3 worm cellular contexts compared by ENCODE assay signal in genomic region chrIII:8658367-8658761, ce11.
TF ChIP-seq lines count a peak whose summit lies in the region.

No protein-coding gene starts in this region.

TF ChIP-seq in whole organism, L1 larva, 84 proteins besides CTCF, POLR2A, EP300 and RAD21 (continued from another document):
- TF ChIP-seq egl-13 (tag; optimal IDR thresholded peaks at IDR 0.05; lab: Kevin White, UChicago) (peak; percentile 73), unc-98 (GFP tag; IDR thresholded peaks at IDR 0.05; lab: Robert Waterston, UW) (peak; percentile 44), xbp-1 (tag; optimal IDR thresholded peaks at IDR 0.05; lab: Kevin White, UChicago) (peak; percentile 88), mef-2 (tag; optimal IDR thresholded peaks at IDR 0.05; lab: Kevin White, UChicago) (peak; percentile 87), nhr-11 (tag; optimal IDR thresholded peaks at IDR 0.05; lab: Kevin White, UChicago) (no peak), tbx-2 (tag; optimal IDR thresholded peaks at IDR 0.05; lab: Kevin White, UChicago) (peak; percentile 91), nhr-84 (tag; optimal IDR thresholded peaks at IDR 0.05; lab: Kevin White, UChicago) (peak; percentile 80), rnt-1 (tag; optimal IDR thresholded peaks at IDR 0.05; lab: Kevin White, UChicago) (peak; percentile 87), nhr-19 (GFP tag; conservative IDR thresholded peaks at IDR 0.05; lab: Robert Waterston, UW) (peak; percentile 93), Y116A8C.19 (tag; optimal IDR thresholded peaks at IDR 0.05; lab: Kevin White, UChicago; ENCODE audit: borderline replicate concordance) (no peak), pqm-1 (tag; optimal IDR thresholded peaks at IDR 0.05; lab: Kevin White, UChicago) (no peak), lsy-2 (tag; optimal IDR thresholded peaks at IDR 0.05; lab: Kevin White, UChicago) (peak; percentile 80 to 90), pax-3 (tag; optimal IDR thresholded peaks at IDR 0.05; lab: Kevin White, UChicago) (no peak), ceh-8 (GFP tag; optimal IDR thresholded peaks at IDR 0.05; lab: Kevin White, UChicago) (no peak), unc-130 (tag; optimal IDR thresholded peaks at IDR 0.05; lab: Kevin White, UChicago) (peak; percentile 96), mab-9 (GFP tag; IDR thresholded peaks at IDR 0.05; lab: Robert Waterston, UW) (peak; percentile 62; the same call in 1 of the 2 replicates), nhr-237 (tag; optimal IDR thresholded peaks at IDR 0.05; lab: Kevin White, UChicago) (peak; percentile 66), zag-1 (tag; optimal IDR thresholded peaks at IDR 0.05; lab: Kevin White, UChicago) (no peak), nhr-28 (tag; optimal IDR thresholded peaks at IDR 0.05; lab: Kevin White, UChicago) (no peak), lin-13 (GFP tag; optimal IDR thresholded peaks at IDR 0.05; lab: Kevin White, UChicago) (peak; percentile 77), fkh-8 (tag; optimal IDR thresholded peaks at IDR 0.05; lab: Kevin White, UChicago) (peak; percentile 52), zip-4 (GFP tag; optimal IDR thresholded peaks at IDR 0.05; lab: Kevin White, UChicago) (no peak), pag-3 (tag; optimal IDR thresholded peaks at IDR 0.05; lab: Kevin White, UChicago; ENCODE audit: borderline replicate concordance, insufficient read depth) (peak; percentile 55), C16A3.4 (tag; optimal IDR thresholded peaks at IDR 0.05; lab: Kevin White, UChicago) (peak; percentile 81), sptf-1 (tag; optimal IDR thresholded peaks at IDR 0.05; lab: Kevin White, UChicago) (no peak), efl-3 (GFP tag; optimal IDR thresholded peaks at IDR 0.05; lab: Kevin White, UChicago) (no peak), snu-23 (GFP tag; optimal IDR thresholded peaks at IDR 0.05; lab: Kevin White, UChicago) (peak; percentile 98), lin-14 (GFP tag; optimal IDR thresholded peaks at IDR 0.05; lab: Kevin White, UChicago) (peak; percentile 98)

TF ChIP-seq in whole organism, L4 larva, 104 proteins besides CTCF, POLR2A, EP300 and RAD21 (continued from another document):
- peak; percentile 90 for TF ChIP-seq cey-2 (tag; optimal IDR thresholded peaks at IDR 0.05; lab: Kevin White, UChicago; ENCODE audit: borderline replicate concordance, insufficient read depth)
- peak; percentile 96 for TF ChIP-seq php-3 (GFP tag; IDR thresholded peaks at IDR 0.05; lab: Robert Waterston, UW)
- TF ChIP-seq ces-1 (GFP tag; optimal IDR thresholded peaks at IDR 0.05; lab: Kevin White, UChicago) = no peak
- TF ChIP-seq aly-2 (tag; optimal IDR thresholded peaks at IDR 0.05; lab: Kevin White, UChicago) = no peak
- no peak for TF ChIP-seq nhr-76 (tag; optimal IDR thresholded peaks at IDR 0.05; lab: Kevin White, UChicago)
- peak; percentile 78 for TF ChIP-seq hmg-1.1 (GFP tag; IDR thresholded peaks at IDR 0.05; lab: Robert Waterston, UW)
- TF ChIP-seq F10B5.3 (tag; optimal IDR thresholded peaks at IDR 0.05; lab: Kevin White, UChicago) = no peak
- no peak for TF ChIP-seq dmd-9 (GFP tag; IDR thresholded peaks at IDR 0.05; lab: Robert Waterston, UW)
- TF ChIP-seq pqm-1 (tag; optimal IDR thresholded peaks at IDR 0.05; lab: Kevin White, UChicago) = peak; percentile 15
- TF ChIP-seq nhr-48 (tag; optimal IDR thresholded peaks at IDR 0.05; lab: Kevin White, UChicago) = peak; percentile 97
- TF ChIP-seq mxl-2 (GFP tag; conservative IDR thresholded peaks at IDR 0.05; lab: Robert Waterston, UW) = peak; percentile 93
- peak; percentile 82 for TF ChIP-seq T20F7.1 (GFP tag; optimal IDR thresholded peaks at IDR 0.05; lab: Kevin White, UChicago)
- TF ChIP-seq arid-1 (GFP tag; conservative IDR thresholded peaks at IDR 0.05; lab: Robert Waterston, UW) = 0 out of 2 replicates have a peak, but pooled peaks have one; percentile 36
- peak; percentile 45 to 99 for TF ChIP-seq unc-62 (GFP tag; optimal IDR thresholded peaks at IDR 0.05 in 1 of 2; lab: Kevin White, UChicago)
- TF ChIP-seq unc-62 (tag; optimal IDR thresholded peaks at IDR 0.05; lab: Kevin White, UChicago) = peak; percentile 31
- TF ChIP-seq hlh-30 (tag; optimal IDR thresholded peaks at IDR 0.05; lab: Kevin White, UChicago; ENCODE audit: insufficient read depth) = peak; percentile 96
- no peak for TF ChIP-seq duxl-1 (tag; optimal IDR thresholded peaks at IDR 0.05; lab: Kevin White, UChicago; ENCODE audit: poor library complexity)
- peak; percentile 53 for TF ChIP-seq skn-1 (tag; optimal IDR thresholded peaks at IDR 0.05; lab: Kevin White, UChicago)
- TF ChIP-seq tra-1 (GFP tag; IDR thresholded peaks at IDR 0.05; lab: Robert Waterston, UW) = peak; percentile 96
- TF ChIP-seq lsy-2 (tag; optimal IDR thresholded peaks at IDR 0.05; lab: Kevin White, UChicago) = peak; percentile 74 to 87
- TF ChIP-seq ceh-32 (tag; optimal IDR thresholded peaks at IDR 0.05; lab: Kevin White, UChicago; ENCODE audit: poor library complexity) = no peak
- peak; percentile 71 for TF ChIP-seq zip-2 (tag; optimal IDR thresholded peaks at IDR 0.05; lab: Kevin White, UChicago)
- TF ChIP-seq D1046.2 (GFP tag; IDR thresholded peaks at IDR 0.05; lab: Robert Waterston, UW) = no peak
- TF ChIP-seq ceh-44 (GFP tag; IDR thresholded peaks at IDR 0.05; lab: Robert Waterston, UW) = no peak
- no peak for TF ChIP-seq fos-1 (tag; optimal IDR thresholded peaks at IDR 0.05; lab: Kevin White, UChicago)
- no peak for TF ChIP-seq nhr-41 (GFP tag; IDR thresholded peaks at IDR 0.05; lab: Robert Waterston, UW)
- peak; percentile 97 to 99 for TF ChIP-seq daf-16 (GFP tag; optimal IDR thresholded peaks at IDR 0.05; lab: Kevin White, UChicago)
- peak; percentile 99 for TF ChIP-seq daf-16 (tag; optimal IDR thresholded peaks at IDR 0.05; lab: Kevin White, UChicago)
- no peak for TF ChIP-seq daf-12 (tag; optimal IDR thresholded peaks at IDR 0.05; lab: Kevin White, UChicago)
- TF ChIP-seq set-16 (GFP tag; IDR thresholded peaks at IDR 0.05; lab: Robert Waterston, UW) = peak; percentile 23; the same call in 1 of the 2 replicates
- peak; percentile 72 for TF ChIP-seq ztf-7 (tag; optimal IDR thresholded peaks at IDR 0.05; lab: Kevin White, UChicago)

TF ChIP-seq in whole organism, young adult, 124 proteins besides CTCF, POLR2A, EP300 and RAD21 (continued from another document):
- TF ChIP-seq F57A8.1 (GFP tag; optimal IDR thresholded peaks at IDR 0.05; lab: Kevin White, UChicago) = no peak
- TF ChIP-seq ztf-25 (GFP tag; IDR thresholded peaks at IDR 0.05; lab: Robert Waterston, UW) = no peak
- TF ChIP-seq ccch-3 (GFP tag; optimal IDR thresholded peaks at IDR 0.05; lab: Kevin White, UChicago) = no peak
- no peak for TF ChIP-seq F57C9.4 (tag; optimal IDR thresholded peaks at IDR 0.05; lab: Kevin White, UChicago)
- TF ChIP-seq Y56A3A.18 (GFP tag; IDR thresholded peaks at IDR 0.05; lab: Robert Waterston, UW) = no peak
- TF ChIP-seq nhr-90 (tag; optimal IDR thresholded peaks at IDR 0.05; lab: Kevin White, UChicago) = peak; percentile 38
- TF ChIP-seq repo-1 (tag; optimal IDR thresholded peaks at IDR 0.05; lab: Kevin White, UChicago) = peak; percentile 51
- TF ChIP-seq hmg-20 (GFP tag; IDR thresholded peaks at IDR 0.05; lab: Robert Waterston, UW) = no peak
- no peak for TF ChIP-seq xnd-1 (tag; optimal IDR thresholded peaks at IDR 0.05; lab: Kevin White, UChicago)
- TF ChIP-seq ztf-22 (GFP tag; optimal IDR thresholded peaks at IDR 0.05; lab: Kevin White, UChicago) = peak; percentile 64
- TF ChIP-seq nhr-27 (tag; optimal IDR thresholded peaks at IDR 0.05; lab: Kevin White, UChicago) = no peak
- no peak for TF ChIP-seq mes-4 (tag; optimal IDR thresholded peaks at IDR 0.05; lab: Kevin White, UChicago)
- TF ChIP-seq attf-6 (GFP tag; IDR thresholded peaks at IDR 0.05; lab: Robert Waterston, UW) = no peak
- TF ChIP-seq aptf-2 (GFP tag; conservative IDR thresholded peaks at IDR 0.05; lab: Robert Waterston, UW) = no peak
- no peak for TF ChIP-seq F52B5.7 (tag; optimal IDR thresholded peaks at IDR 0.05; lab: Kevin White, UChicago)
- peak; percentile 91 for TF ChIP-seq hsf-1 (GFP tag; IDR thresholded peaks at IDR 0.05; lab: Robert Waterston, UW)
- no peak for TF ChIP-seq lag-1 (GFP tag; IDR thresholded peaks at IDR 0.05; lab: Robert Waterston, UW)
- peak; percentile 60 for TF ChIP-seq gei-17 (GFP tag; optimal IDR thresholded peaks at IDR 0.05; lab: Kevin White, UChicago)
- TF ChIP-seq F10E7.11 (tag; optimal IDR thresholded peaks at IDR 0.05; lab: Kevin White, UChicago) = no peak
- TF ChIP-seq atf-7 (tag; optimal IDR thresholded peaks at IDR 0.05; lab: Kevin White, UChicago) = peak; percentile 77
- no peak for TF ChIP-seq tbx-9 (tag; optimal IDR thresholded peaks at IDR 0.05; lab: Kevin White, UChicago; ENCODE audit: borderline replicate concordance)
